Fruit fly (Drosophila melanogaster): ENCODE data around the gene Frl.
A peak's percentile ranks its signal among the peaks of the same experiment; 100 is the strongest.

Gene Frl

dm6 chr3L:14004963-14005458, 48.0 kb upstream of the Frl start (continued):
- TF ChIP-seq Hr39 (optimal IDR thresholded peaks at IDR 0.05), result no peak
- peak; percentile 97 for TF ChIP-seq lilli (GFP tag; optimal IDR thresholded peaks at IDR 0.05)
- peak; percentile 96 for TF ChIP-seq chm (GFP tag; IDR thresholded peaks at IDR 0.05)
- TF ChIP-seq CG1233 (GFP tag; optimal IDR thresholded peaks at IDR 0.05), result peak; percentile 93
- TF ChIP-seq ken (GFP tag; IDR thresholded peaks at IDR 0.05), result peak; percentile 99
- peak; percentile 95 for TF ChIP-seq pnt (GFP tag; optimal IDR thresholded peaks at IDR 0.05)
- TF ChIP-seq gem (tag; optimal IDR thresholded peaks at IDR 0.05), result peak; percentile 97
- TF ChIP-seq Sin3A (optimal IDR thresholded peaks at IDR 0.05), result no peak
- peak; percentile 94 for TF ChIP-seq Ssrp (tag; optimal IDR thresholded peaks at IDR 0.05)
- peak; percentile 79 for TF ChIP-seq Gug (GFP tag; IDR thresholded peaks at IDR 0.05)
- peak; percentile 98 for TF ChIP-seq CG14441 (GFP tag; IDR thresholded peaks at IDR 0.05)
- TF ChIP-seq CG12942 (GFP tag; optimal IDR thresholded peaks at IDR 0.05), result peak; percentile 94
- no peak; the same call in 1 of the 2 replicates for TF ChIP-seq Gsc (GFP tag; IDR thresholded peaks at IDR 0.05)
- TF ChIP-seq Dll (GFP tag; IDR thresholded peaks at IDR 0.05; ENCODE audit: partially characterized antibody), result no peak
- TF ChIP-seq CG11723 (GFP tag; optimal IDR thresholded peaks at IDR 0.05), result peak; percentile 94
- TF ChIP-seq Poxn (GFP tag; IDR thresholded peaks at IDR 0.05), result peak; percentile 64; the same call in 1 of the 2 replicates
- peak; percentile 91 for TF ChIP-seq schlank (tag; optimal IDR thresholded peaks at IDR 0.05)
- peak; percentile 95 for TF ChIP-seq Camta (GFP tag; optimal IDR thresholded peaks at IDR 0.05)
- TF ChIP-seq lab (GFP tag; optimal IDR thresholded peaks at IDR 0.05), result peak; percentile 97
- TF ChIP-seq CG3838 (GFP tag; optimal IDR thresholded peaks at IDR 0.05), result peak; percentile 82
- TF ChIP-seq NK7.1 (GFP tag; optimal IDR thresholded peaks at IDR 0.05), result peak; percentile 90
- TF ChIP-seq CG7271 (tag; optimal IDR thresholded peaks at IDR 0.05), result peak; percentile 21
- TF ChIP-seq CG17328 (GFP tag; IDR thresholded peaks at IDR 0.05), result peak; percentile 97
- TF ChIP-seq sd (tag; optimal IDR thresholded peaks at IDR 0.05), result peak; percentile 87
- TF ChIP-seq Sox102F (GFP tag; optimal IDR thresholded peaks at IDR 0.05), result peak; percentile 98
- TF ChIP-seq crc (GFP tag; optimal IDR thresholded peaks at IDR 0.05), result peak; percentile 95
- peak; percentile 87 for TF ChIP-seq Bdp1 (GFP tag; optimal IDR thresholded peaks at IDR 0.05)
- peak; percentile 72 for TF ChIP-seq CG17186 (GFP tag; optimal IDR thresholded peaks at IDR 0.05)
- TF ChIP-seq CG10267 (tag; optimal IDR thresholded peaks at IDR 0.05), result peak; percentile 79
- TF ChIP-seq Dbx (GFP tag; IDR thresholded peaks at IDR 0.05), result peak; percentile 94
- peak; percentile 92 for TF ChIP-seq CG5245 (GFP tag; optimal IDR thresholded peaks at IDR 0.05)
- peak; percentile 95 for TF ChIP-seq CG9727 (GFP tag; optimal IDR thresholded peaks at IDR 0.05)
- peak; percentile 95 for TF ChIP-seq CG12071 (GFP tag; optimal IDR thresholded peaks at IDR 0.05)
- TF ChIP-seq CG4360 (GFP tag; IDR thresholded peaks at IDR 0.05), result peak; percentile 91
- TF ChIP-seq Stat92E (GFP tag; optimal IDR thresholded peaks at IDR 0.05), result peak in 1 of 3 experiments; percentile 51
- TF ChIP-seq CG6254 (GFP tag; optimal IDR thresholded peaks at IDR 0.05), result peak; percentile 89
- peak; percentile 96 for TF ChIP-seq Oli (tag; optimal IDR thresholded peaks at IDR 0.05)
- peak; percentile 70 for TF ChIP-seq ro (GFP tag; IDR thresholded peaks at IDR 0.05)
- peak; percentile 75 for TF ChIP-seq MTF-1 (GFP tag; optimal IDR thresholded peaks at IDR 0.05; ENCODE audit: borderline replicate concordance)
- TF ChIP-seq Doc2 (GFP tag; IDR thresholded peaks at IDR 0.05), result peak; percentile 87
- peak; percentile 93 for TF ChIP-seq tgo (GFP tag; IDR thresholded peaks at IDR 0.05)
- no peak for TF ChIP-seq Dfd (GFP tag; optimal IDR thresholded peaks at IDR 0.05)
- TF ChIP-seq CG11695 (GFP tag; IDR thresholded peaks at IDR 0.05), result peak; percentile 77
- peak; percentile 88 for TF ChIP-seq vfl (GFP tag; optimal IDR thresholded peaks at IDR 0.05)
- no peak for TF ChIP-seq abd-A (tag; optimal IDR thresholded peaks at IDR 0.05)
- TF ChIP-seq CG2120 (GFP tag; optimal IDR thresholded peaks at IDR 0.05), result peak; percentile 97
- peak; percentile 92 for TF ChIP-seq cg (GFP tag; optimal IDR thresholded peaks at IDR 0.05)
- TF ChIP-seq unc-4 (GFP tag; IDR thresholded peaks at IDR 0.05; ENCODE audit: partially characterized antibody), result 0 out of 2 replicates have a peak, but pooled peaks have one; percentile 25
- TF ChIP-seq Med (GFP tag), result peak; percentile 99
- TF ChIP-seq CG32532 (GFP tag; IDR thresholded peaks at IDR 0.05), result peak; percentile 87
- peak; percentile 94 for TF ChIP-seq CG12219 (GFP tag; optimal IDR thresholded peaks at IDR 0.05)
